Worm (Caenorhabditis elegans) whole organism, early embryonic: ENCODE measurements around the gene clec-164.

Source experiments
- B0310.2 ChIP-seq: sonication (generic microtip); optimal IDR thresholded peaks from 2 replicates; lab custom pipeline; 2016; ENCODE audit warnings: mild to moderate bottlenecking, missing genetic modification characterization, missing compliant biosample characterization
- ama-1 ChIP-seq: fragments of 150-350 bp; optimal IDR thresholded peaks from 2 replicates; lab custom pipeline; 2014
- ceh-13 ChIP-seq: fragments of 200-800 bp; sonication (Bioruptor generic); optimal IDR thresholded peaks from 2 replicates; lab custom pipeline; 2018; ENCODE audit warnings: mild to moderate bottlenecking, missing genetic modification characterization, missing compliant biosample characterization
- flt-1 ChIP-seq: fragments of 200-800 bp; sonication (Bioruptor generic); IDR thresholded peaks from 2 replicates; pipeline ENCODE4 v1.3.6; 2022; ENCODE audit warnings: missing genetic modification characterization, missing compliant biosample characterization
- pes-1 ChIP-seq: fragments of 200-800 bp; sonication (Bioruptor generic); IDR thresholded peaks from 2 replicates; pipeline ENCODE4 v1.3.6; 2022; ENCODE audit warnings: missing genetic modification reagents, missing genetic modification characterization, missing compliant biosample characterization

ce11 chrIV:719351-719750, 2.9 kb downstream of the clec-164 start, which contains the start of gene Y55F3C.10:
- TF ChIP-seq ama-1 (no peak), B0310.2 (tag; lab: Kevin White, UChicago) (no peak), pes-1 (no peak), ceh-13 (GFP tag; lab: Kevin White, UChicago) (no peak), flt-1 (GFP tag; lab: Robert Waterston, UW) (no peak)
